Fruit fly (Drosophila melanogaster) whole organism, embryonic: ENCODE data around the gene Ctns.

ENCODE experiments used
- CG10147 ChIP-seq: fragments of 200-800 bp; sonication (Bioruptor generic); optimal IDR thresholded peaks from 2 replicates; lab custom pipeline; 2019; ENCODE audit warnings: missing biosample characterization, mild to moderate bottlenecking, missing genetic modification characterization, moderate library complexity
- CG18476 ChIP-seq: fragments of 200-800 bp; sonication (Bioruptor generic); optimal IDR thresholded peaks from 2 replicates; lab custom pipeline; 2016; ENCODE audit warnings: missing biosample characterization, mild to moderate bottlenecking, missing genetic modification characterization
- CG2712 ChIP-seq: fragments of 200-800 bp; optimal IDR thresholded peaks from 3 replicates; lab custom pipeline; 2019; ENCODE audit warnings: missing biosample characterization, mild to moderate bottlenecking, missing genetic modification characterization, moderate library complexity
- Dll ChIP-seq: fragments of 200-800 bp; sonication (Bioruptor generic); IDR thresholded peaks from 4 replicates; pipeline ENCODE4 v1.3.6; 2022; ENCODE audit warnings: missing biosample characterization, missing genetic modification characterization; ENCODE audit not compliant: partially characterized antibody
- E2f1 ChIP-seq: fragments of 200-800 bp; sonication (Bioruptor generic); IDR thresholded peaks from 2 replicates; pipeline ENCODE4 v1.3.6; 2022; ENCODE audit warnings: missing biosample characterization, missing genetic modification characterization
- Elba2 ChIP-seq: fragments of 200-800 bp; sonication (Bioruptor generic); optimal IDR thresholded peaks from 3 replicates; lab custom pipeline; 2016; ENCODE audit warnings: missing biosample characterization, missing genetic modification characterization
- Ets65A ChIP-seq: fragments of 200-800 bp; sonication (Bioruptor generic); peaks from one replicate; lab custom pipeline; 2016; ENCODE audit warnings: missing biosample characterization, missing genetic modification characterization
- HHEX ChIP-seq: fragments of 200-800 bp; sonication (Bioruptor generic); optimal IDR thresholded peaks from 3 replicates; lab custom pipeline; 2017; ENCODE audit warnings: missing biosample characterization, mild to moderate bottlenecking, missing genetic modification characterization, missing genetic modification reagents
- Pdp1 ChIP-seq, 2 experiments: fragments of 200-800 bp; sonication (Bioruptor generic); optimal IDR thresholded peaks; 3 replicates each; lab custom pipeline; 2016; ENCODE audit warnings: missing biosample characterization in 2 of 2, missing genetic modification characterization in 2 of 2, mild to moderate bottlenecking in 1 of 2, moderate library complexity in 1 of 2
- bowl ChIP-seq: fragments of 200-800 bp; sonication (Bioruptor generic); IDR thresholded peaks from 2 replicates; pipeline ENCODE4 v1.3.6; 2022; ENCODE audit warnings: missing biosample characterization, missing genetic modification characterization
- crp ChIP-seq, 2 experiments: fragments of 200-800 bp; sonication (Bioruptor generic); optimal IDR thresholded peaks; 2 replicates in 1 of 2; 3 replicates in 1 of 2; lab custom pipeline; 2017; ENCODE audit warnings: missing biosample characterization in 2 of 2, missing genetic modification characterization in 2 of 2, mild to moderate bottlenecking in 1 of 2, moderate library complexity in 1 of 2
- emc ChIP-seq: fragments of 200-800 bp; sonication (Bioruptor generic); optimal IDR thresholded peaks from 2 replicates; lab custom pipeline; 2016; ENCODE audit warnings: missing biosample characterization, missing genetic modification characterization
- grau ChIP-seq: fragments of 200-800 bp; optimal IDR thresholded peaks from 3 replicates; lab custom pipeline; 2019; ENCODE audit warnings: missing biosample characterization, mild to moderate bottlenecking, missing genetic modification characterization, moderate library complexity

- no peak for TF ChIP-seq Ets65A (GFP tag; lab: Kevin White, UChicago)
- no peak for TF ChIP-seq grau
- TF ChIP-seq Elba2, result no peak
- no peak for TF ChIP-seq HHEX (GFP tag; lab: Kevin White, UChicago)
- TF ChIP-seq CG2712, result no peak
- no peak for TF ChIP-seq emc
- no peak for TF ChIP-seq Pdp1 (GFP tag; optimal IDR thresholded peaks at IDR 0.05; lab: Kevin White, UChicago)
- TF ChIP-seq crp (GFP tag; optimal IDR thresholded peaks at IDR 0.05; lab: Kevin White, UChicago), result no peak
- no peak for TF ChIP-seq bowl (GFP tag; lab: Robert Waterston, UW)
- TF ChIP-seq CG18476, result no peak
- TF ChIP-seq Dll, result no peak
- TF ChIP-seq CG10147, result no peak
- TF ChIP-seq E2f1, result no peak
Measured at dm6 chr3R:23043690-23044089, 15.1 kb downstream of the Ctns start, which contains the start of gene CG13837.
